Fruit fly (Drosophila melanogaster) whole organism, embryonic: ENCODE data around the gene Mtl.

Experiments
- CG11695 ChIP-seq: fragments of 200-800 bp; sonication (Bioruptor generic); IDR thresholded peaks from 3 replicates; pipeline ENCODE4 v1.3.6; 2022; ENCODE audit warnings: missing biosample characterization, missing genetic modification characterization
- CG12219 ChIP-seq: fragments of 200-800 bp; sonication (Bioruptor generic); optimal IDR thresholded peaks from 3 replicates; lab custom pipeline; 2018; ENCODE audit warnings: missing biosample characterization, mild to moderate bottlenecking, missing genetic modification characterization
- CG12942 ChIP-seq: fragments of 200-800 bp; sonication (Bioruptor generic); optimal IDR thresholded peaks from 3 replicates; lab custom pipeline; 2016; ENCODE audit warnings: missing biosample characterization, missing genetic modification characterization
- CG13775 ChIP-seq: fragments of 200-800 bp; sonication (Bioruptor generic); optimal IDR thresholded peaks from 3 replicates; lab custom pipeline; 2017; ENCODE audit warnings: missing biosample characterization, mild to moderate bottlenecking, missing genetic modification characterization
- CG15011 ChIP-seq: fragments of 200-800 bp; sonication (Bioruptor generic); optimal IDR thresholded peaks from 3 replicates; lab custom pipeline; 2018; ENCODE audit warnings: missing biosample characterization, mild to moderate bottlenecking, missing genetic modification characterization
- CG15479 ChIP-seq: fragments of 200-800 bp; sonication (Bioruptor generic); optimal IDR thresholded peaks from 3 replicates; lab custom pipeline; 2019; ENCODE audit warnings: missing biosample characterization, mild to moderate bottlenecking, missing genetic modification characterization, moderate library complexity
- CG1602 ChIP-seq: fragments of 200-800 bp; sonication (Bioruptor generic); optimal IDR thresholded peaks from 3 replicates; lab custom pipeline; 2016; ENCODE audit warnings: missing biosample characterization, missing genetic modification characterization
- CG2202 ChIP-seq: fragments of 200-800 bp; sonication (Bioruptor generic); optimal IDR thresholded peaks from 2 replicates; lab custom pipeline; 2018; ENCODE audit warnings: missing biosample characterization, mild to moderate bottlenecking, missing genetic modification characterization
- CG30403 ChIP-seq: fragments of 200-800 bp; sonication (Bioruptor generic); optimal IDR thresholded peaks from 3 replicates; lab custom pipeline; 2016; ENCODE audit warnings: missing biosample characterization, missing genetic modification characterization
- CG32767 ChIP-seq: fragments of 200-800 bp; sonication (Bioruptor generic); IDR thresholded peaks from 2 replicates; pipeline ENCODE4 v1.3.6; 2022; ENCODE audit warnings: missing biosample characterization, missing genetic modification characterization
- CG32772 ChIP-seq: fragments of 200-800 bp; sonication (Bioruptor generic); IDR thresholded peaks from 2 replicates; pipeline ENCODE4 v1.3.6; 2022; ENCODE audit warnings: missing biosample characterization, missing genetic modification characterization
- CG34422 ChIP-seq: fragments of 200-800 bp; sonication (Bioruptor generic); IDR thresholded peaks from 3 replicates; pipeline ENCODE4 v1.3.6; 2022; ENCODE audit warnings: missing biosample characterization, missing genetic modification characterization
- CG43689 ChIP-seq: fragments of 200-800 bp; sonication (Bioruptor generic); IDR thresholded peaks from 2 replicates; pipeline ENCODE4 v1.3.6; 2022; ENCODE audit warnings: missing biosample characterization, missing genetic modification characterization
- CG4707 ChIP-seq: fragments of 200-800 bp; sonication (Bioruptor generic); optimal IDR thresholded peaks from 2 replicates; lab custom pipeline; 2018; ENCODE audit warnings: missing biosample characterization, mild to moderate bottlenecking, missing genetic modification characterization, moderate library complexity
- CG5180 ChIP-seq: fragments of 200-800 bp; sonication (Bioruptor generic); optimal IDR thresholded peaks from 3 replicates; lab custom pipeline; 2017; ENCODE audit warnings: missing biosample characterization, missing genetic modification characterization, mild to moderate bottlenecking, moderate library complexity, missing genetic modification reagents
- CG6654 ChIP-seq: fragments of 200-800 bp; sonication (Bioruptor generic); optimal IDR thresholded peaks from 2 replicates; lab custom pipeline; 2017; ENCODE audit warnings: missing biosample characterization, mild to moderate bottlenecking, missing genetic modification characterization
- CG6791 ChIP-seq: fragments of 200-800 bp; sonication (Bioruptor generic); IDR thresholded peaks from 3 replicates; pipeline ENCODE4 v1.3.6; 2022; ENCODE audit warnings: missing biosample characterization, missing genetic modification characterization; ENCODE audit not compliant: partially characterized antibody
- CG8388 ChIP-seq: fragments of 200-800 bp; sonication (Bioruptor generic); optimal IDR thresholded peaks from 2 replicates; lab custom pipeline; 2019; ENCODE audit warnings: missing biosample characterization, mild to moderate bottlenecking, missing genetic modification characterization, moderate library complexity
- CkIIα-i1 ChIP-seq: fragments of 200-800 bp; sonication (Bioruptor generic); IDR thresholded peaks from 2 replicates; pipeline ENCODE4 v1.3.6; 2022; ENCODE audit warnings: missing biosample characterization, missing genetic modification characterization
- HHEX ChIP-seq: fragments of 200-800 bp; sonication (Bioruptor generic); optimal IDR thresholded peaks from 3 replicates; lab custom pipeline; 2017; ENCODE audit warnings: missing biosample characterization, mild to moderate bottlenecking, missing genetic modification characterization, missing genetic modification reagents
- HLH54F ChIP-seq: fragments of 200-800 bp; sonication (Bioruptor generic); optimal IDR thresholded peaks from 3 replicates; lab custom pipeline; 2016; ENCODE audit warnings: missing biosample characterization, missing genetic modification characterization
- Hr39 ChIP-seq: fragments of >200 bp; optimal IDR thresholded peaks from 2 replicates; lab custom pipeline; 2017
- MTF-1 ChIP-seq: fragments of 200-800 bp; sonication (Bioruptor generic); optimal IDR thresholded peaks from 2 replicates; lab custom pipeline; 2018; ENCODE audit warnings: missing biosample characterization, mild to moderate bottlenecking, missing genetic modification characterization, borderline replicate concordance
- Med ChIP-seq: fragments of 200-800 bp; sonication (Bioruptor generic); peaks from one replicate; lab custom pipeline; 2016; ENCODE audit warnings: missing biosample characterization, missing genetic modification characterization, mild to moderate bottlenecking, inconsistent platforms, moderate library complexity
- NC2α ChIP-seq: fragments of 200-800 bp; sonication (Bioruptor generic); optimal IDR thresholded peaks from 2 replicates; lab custom pipeline; 2016; ENCODE audit warnings: missing biosample characterization, missing genetic modification characterization
- NK7.1 ChIP-seq: fragments of 200-800 bp; sonication (Bioruptor generic); optimal IDR thresholded peaks from 3 replicates; lab custom pipeline; 2016; ENCODE audit warnings: missing biosample characterization, missing genetic modification characterization
- Nf-YA ChIP-seq: fragments of 200-800 bp; sonication (Bioruptor generic); IDR thresholded peaks from 2 replicates; pipeline ENCODE4 v1.3.6; 2022; ENCODE audit warnings: missing biosample characterization, missing genetic modification characterization
- Ptx1 ChIP-seq: fragments of 200-800 bp; sonication (Bioruptor generic); IDR thresholded peaks from 2 replicates; pipeline ENCODE4 v1.3.6; 2022; ENCODE audit warnings: missing biosample characterization, missing genetic modification characterization
- Sry-β ChIP-seq: fragments of 200-800 bp; sonication (Bioruptor generic); optimal IDR thresholded peaks from 2 replicates; lab custom pipeline; 2018; ENCODE audit warnings: missing biosample characterization, mild to moderate bottlenecking, missing genetic modification characterization, moderate library complexity
- TFAM ChIP-seq: fragments of 200-800 bp; sonication (Bioruptor generic); optimal IDR thresholded peaks from 2 replicates; lab custom pipeline; 2017; ENCODE audit warnings: missing biosample characterization, missing genetic modification characterization, inconsistent platforms
- ap ChIP-seq: fragments of 200-800 bp; sonication (Bioruptor generic); IDR thresholded peaks from 2 replicates; pipeline ENCODE4 v1.3.6; 2022; ENCODE audit warnings: missing biosample characterization, missing genetic modification characterization
- bab2 ChIP-seq: fragments of 200-800 bp; sonication (Bioruptor generic); optimal IDR thresholded peaks from 2 replicates; lab custom pipeline; 2016; ENCODE audit warnings: missing biosample characterization, missing genetic modification characterization
- corto ChIP-seq: fragments of 200-800 bp; sonication (Bioruptor generic); optimal IDR thresholded peaks from 2 replicates; lab custom pipeline; 2016; ENCODE audit warnings: missing biosample characterization, mild to moderate bottlenecking, missing genetic modification characterization, moderate library complexity
- crp ChIP-seq, 2 experiments: fragments of 200-800 bp; sonication (Bioruptor generic); optimal IDR thresholded peaks; 2 replicates in 1 of 2; 3 replicates in 1 of 2; lab custom pipeline; 2017; ENCODE audit warnings: missing biosample characterization in 2 of 2, missing genetic modification characterization in 2 of 2, mild to moderate bottlenecking in 1 of 2, moderate library complexity in 1 of 2
- dpn ChIP-seq, 2 experiments: fragments of 200-800 bp; sonication (Bioruptor generic); optimal IDR thresholded peaks; 3 replicates each; lab custom pipeline; 2016; ENCODE audit warnings: missing biosample characterization in 2 of 2, missing genetic modification characterization in 2 of 2
- en ChIP-seq: fragments of 200-800 bp; sonication (Bioruptor generic); optimal IDR thresholded peaks from 2 replicates; lab custom pipeline; 2016; ENCODE audit warnings: missing biosample characterization, missing genetic modification characterization
- ewg ChIP-seq: fragments of 200-800 bp; sonication (Bioruptor generic); optimal IDR thresholded peaks from 3 replicates; lab custom pipeline; 2017; ENCODE audit warnings: mild to moderate bottlenecking, missing biosample characterization, missing genetic modification reagents, missing genetic modification characterization
- fd64A ChIP-seq: fragments of 200-800 bp; sonication (Bioruptor generic); optimal IDR thresholded peaks from 3 replicates; lab custom pipeline; 2018; ENCODE audit warnings: missing biosample characterization, mild to moderate bottlenecking, missing genetic modification characterization
- gfzf ChIP-seq: fragments of 200-800 bp; sonication (Bioruptor generic); optimal IDR thresholded peaks from 2 replicates; lab custom pipeline; 2016; ENCODE audit warnings: missing biosample characterization, mild to moderate bottlenecking, missing genetic modification characterization, moderate library complexity
- gro ChIP-seq: fragments of 200-800 bp; sonication (Bioruptor generic); optimal IDR thresholded peaks from 2 replicates; lab custom pipeline; 2016; ENCODE audit warnings: missing biosample characterization, missing genetic modification characterization
- nerfin-1 ChIP-seq: fragments of 200-800 bp; sonication (Bioruptor generic); optimal IDR thresholded peaks from 3 replicates; lab custom pipeline; 2019; ENCODE audit warnings: missing biosample characterization, mild to moderate bottlenecking, missing genetic modification characterization, moderate library complexity
- nom ChIP-seq: fragments of 200-800 bp; sonication (Bioruptor generic); optimal IDR thresholded peaks from 2 replicates; lab custom pipeline; 2017; ENCODE audit warnings: missing biosample characterization, missing genetic modification characterization, mild to moderate bottlenecking, moderate library complexity, missing genetic modification reagents
- org-1 ChIP-seq: fragments of 200-800 bp; sonication (Bioruptor generic); optimal IDR thresholded peaks from 2 replicates; lab custom pipeline; 2017; ENCODE audit warnings: missing biosample characterization, missing genetic modification characterization
- pfk ChIP-seq: fragments of 200-800 bp; sonication (Bioruptor generic); optimal IDR thresholded peaks from 2 replicates; lab custom pipeline; 2018; ENCODE audit warnings: missing biosample characterization, mild to moderate bottlenecking, missing genetic modification characterization, moderate library complexity
- stc ChIP-seq: fragments of 200-800 bp; sonication (Bioruptor generic); IDR thresholded peaks from 2 replicates; pipeline ENCODE4 v1.3.6; 2022; ENCODE audit warnings: missing biosample characterization, missing genetic modification characterization
- tin ChIP-seq: fragments of 200-800 bp; sonication (Bioruptor generic); optimal IDR thresholded peaks from 3 replicates; lab custom pipeline; 2016; ENCODE audit warnings: missing biosample characterization, missing genetic modification characterization
- trh ChIP-seq: fragments of 200-800 bp; sonication (Bioruptor generic); optimal IDR thresholded peaks from 2 replicates; lab custom pipeline; 2016; ENCODE audit warnings: missing biosample characterization, missing genetic modification characterization
- unc-4 ChIP-seq: fragments of 200-800 bp; sonication (Bioruptor generic); IDR thresholded peaks from 2 replicates; pipeline ENCODE4 v1.3.6; 2022; ENCODE audit warnings: missing biosample characterization, missing genetic modification characterization; ENCODE audit not compliant: partially characterized antibody
- vfl ChIP-seq: fragments of 200-800 bp; sonication (Bioruptor generic); optimal IDR thresholded peaks from 2 replicates; lab custom pipeline; 2016; ENCODE audit warnings: missing biosample characterization, missing genetic modification characterization
- zf30C ChIP-seq: fragments of 200-800 bp; sonication (Bioruptor generic); optimal IDR thresholded peaks from 3 replicates; lab custom pipeline; 2018; ENCODE audit warnings: missing biosample characterization, mild to moderate bottlenecking, missing genetic modification characterization

The Mtl gene

DNA sequence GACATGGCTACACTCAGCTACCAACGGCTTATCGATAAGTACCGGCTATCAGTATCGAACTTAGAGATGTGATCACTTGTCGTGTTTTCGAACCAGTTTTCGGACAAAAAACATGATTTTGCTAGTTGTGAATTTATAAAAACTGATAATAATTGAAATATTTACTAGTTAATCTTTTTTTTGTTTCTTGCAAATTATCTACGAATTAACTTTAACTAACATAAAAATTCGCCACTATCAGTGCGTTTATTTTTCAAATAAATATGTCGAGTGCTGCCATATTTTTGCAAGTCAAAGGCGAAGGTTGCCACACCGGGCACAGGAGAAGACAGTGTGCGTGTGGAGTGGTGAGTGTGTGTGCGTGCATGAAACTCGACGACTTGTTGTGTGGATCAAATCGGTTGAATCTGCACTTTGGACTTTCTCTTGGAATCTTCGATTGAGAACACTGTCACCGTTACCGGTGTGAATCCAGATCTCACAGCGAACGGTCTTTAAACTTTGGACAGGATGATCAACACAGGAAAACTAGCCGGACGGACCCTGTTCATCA lies 41.0 kb downstream of the Mtl start, which contains the start of gene Hsdl2 (continued):
- TF ChIP-seq gro = no peak
- TF ChIP-seq TFAM (GFP tag; lab: Kevin White, UChicago) = no peak
- peak; percentile 2 for TF ChIP-seq bab2 (GFP tag; lab: Kevin White, UChicago)
- no peak for TF ChIP-seq CG6654 (GFP tag; lab: Kevin White, UChicago)
- TF ChIP-seq nom = peak; percentile 99
- no peak for TF ChIP-seq ewg
- no peak for TF ChIP-seq fd64A (GFP tag; lab: Kevin White, UChicago)
- no peak for TF ChIP-seq CG2202 (tag; lab: Kevin White, UChicago)
- no peak for TF ChIP-seq corto
- TF ChIP-seq zf30C (GFP tag; lab: Kevin White, UChicago) = no peak
- no peak for TF ChIP-seq MTF-1 (GFP tag; lab: Kevin White, UChicago)
- peak; percentile 0 for TF ChIP-seq CG1602 (GFP tag; lab: Kevin White, UChicago)
- TF ChIP-seq vfl (GFP tag; lab: Kevin White, UChicago) = peak; percentile 27
- TF ChIP-seq NK7.1 (GFP tag; lab: Kevin White, UChicago) = no peak
- no peak for TF ChIP-seq CG12219 (GFP tag; lab: Kevin White, UChicago)
- no peak; the same call in 1 of the 2 replicates for TF ChIP-seq Ptx1 (GFP tag; lab: Robert Waterston, UW)
- peak; percentile 15 for TF ChIP-seq CG13775
- peak; percentile 61; the same call in 2 of the 3 replicates for TF ChIP-seq CG6791 (GFP tag; lab: Robert Waterston, UW)
- TF ChIP-seq CkIIα-i1 = no peak
- no peak for TF ChIP-seq trh
- TF ChIP-seq CG4707 (GFP tag; lab: Kevin White, UChicago) = no peak
- peak; percentile 37 for TF ChIP-seq CG30403
- no peak for TF ChIP-seq CG15479 (GFP tag; lab: Kevin White, UChicago)
- TF ChIP-seq HHEX (GFP tag; lab: Kevin White, UChicago) = no peak
- 0 out of 3 replicates have a peak, but pooled peaks have one; percentile 60 for TF ChIP-seq CG34422 (GFP tag; lab: Robert Waterston, UW)
- peak; percentile 45 for TF ChIP-seq CG5180 (GFP tag; lab: Kevin White, UChicago)
- TF ChIP-seq ap = no peak
- no peak for TF ChIP-seq en (GFP tag; lab: Kevin White, UChicago)
- TF ChIP-seq stc (GFP tag; lab: Robert Waterston, UW) = no peak
- TF ChIP-seq crp (GFP tag; optimal IDR thresholded peaks at IDR 0.05; lab: Kevin White, UChicago) = peak in 1 of 2 experiments; percentile 21
- TF ChIP-seq Hr39 (lab: Kevin White, UChicago) = no peak
- TF ChIP-seq gfzf (GFP tag; lab: Kevin White, UChicago) = peak; percentile 37
- no peak for TF ChIP-seq CG43689 (GFP tag; lab: Robert Waterston, UW)
- no peak for TF ChIP-seq pfk (GFP tag; lab: Kevin White, UChicago)
- no peak for TF ChIP-seq CG8388 (GFP tag; lab: Kevin White, UChicago)
- peak in 1 of 2 experiments; percentile 29 for TF ChIP-seq dpn (GFP tag; optimal IDR thresholded peaks at IDR 0.05; lab: Kevin White, UChicago)
- TF ChIP-seq tin = peak; percentile 52
- TF ChIP-seq CG32767 = no peak
- TF ChIP-seq CG32772 (GFP tag; lab: Robert Waterston, UW) = 0 out of 2 replicates have a peak, but pooled peaks have one; percentile 29
- TF ChIP-seq Sry-β (GFP tag; lab: Kevin White, UChicago) = no peak
- no peak for TF ChIP-seq Nf-YA (GFP tag; lab: Robert Waterston, UW)
- no peak for TF ChIP-seq CG12942 (GFP tag; lab: Kevin White, UChicago)
- TF ChIP-seq HLH54F (GFP tag; lab: Kevin White, UChicago) = peak; percentile 56
- TF ChIP-seq CG11695 (GFP tag; lab: Robert Waterston, UW) = no peak
- TF ChIP-seq unc-4 (GFP tag; lab: Robert Waterston, UW) = peak; percentile 62
- TF ChIP-seq nerfin-1 (tag; lab: Kevin White, UChicago) = no peak
- peak; percentile 86 for TF ChIP-seq Med (GFP tag; lab: Kevin White, UChicago)
- no peak for TF ChIP-seq org-1 (GFP tag; lab: Kevin White, UChicago)
- no peak for TF ChIP-seq CG15011
- TF ChIP-seq NC2α (GFP tag; lab: Kevin White, UChicago) = no peak
